Worm (Caenorhabditis elegans) whole organism, L4 larva: Measurements from ENCODE around the gene ulp-1.

Experiments
- R02D3.7 ChIP-seq: fragments of 150-350 bp; sonication (generic microtip); optimal IDR thresholded peaks from 3 replicates; lab custom pipeline; 2014; ENCODE audit warnings: missing biosample characterization, missing genetic modification characterization
- ZK546.5 ChIP-seq, 2 experiments: sonication (generic microtip); optimal IDR thresholded peaks; 2 replicates each; lab custom pipeline; 2017; ENCODE audit warnings: missing biosample characterization in 2 of 2, missing genetic modification characterization in 2 of 2
- ceh-82 ChIP-seq: sonication (generic microtip); optimal IDR thresholded peaks from 2 replicates; lab custom pipeline; 2017; ENCODE audit warnings: missing biosample characterization, missing genetic modification characterization
- lin-39 ChIP-seq: fragments of 150-350 bp; optimal IDR thresholded peaks from 2 replicates; lab custom pipeline; 2014; ENCODE audit warnings: missing biosample characterization, missing genetic modification reagents, missing genetic modification characterization
- mxl-2 ChIP-seq: fragments of 200-800 bp; sonication (Bioruptor generic); conservative IDR thresholded peaks from 2 replicates; pipeline ENCODE4 v1.3.6; 2022; ENCODE audit warnings: missing genetic modification reagents, missing genetic modification characterization, missing compliant biosample characterization
- nhr-237 ChIP-seq: sonication (generic microtip); optimal IDR thresholded peaks from 2 replicates; lab custom pipeline; 2017; ENCODE audit warnings: missing biosample characterization, missing genetic modification characterization
- pha-4 ChIP-seq, 2 experiments: fragments of 150-350 bp in 1 of 2; fragments of 200-800 bp in 1 of 2; sonication (Bioruptor generic) in 1 of 2; IDR thresholded peaks in 1 of 2; optimal IDR thresholded peaks in 1 of 2; 2 replicates each; pipeline versions ENCODE4 v1.3.6 to Lab custom; 2014 to 2022; ENCODE audit warnings: missing genetic modification characterization in 2 of 2, missing genetic modification reagents in 2 of 2, missing biosample characterization in 1 of 2, missing compliant biosample characterization in 1 of 2
- snpc-4 ChIP-seq: fragments of 150-350 bp; optimal IDR thresholded peaks from 2 replicates; lab custom pipeline; 2014; ENCODE audit warnings: missing biosample characterization, missing genetic modification characterization
- tra-1 ChIP-seq: fragments of 200-800 bp; sonication (Bioruptor generic); IDR thresholded peaks from 2 replicates; pipeline ENCODE4 v1.3.6; 2022; ENCODE audit warnings: missing genetic modification reagents, missing genetic modification characterization, missing compliant biosample characterization
- unc-62 ChIP-seq, 3 experiments: fragments of 150-350 bp in 1 of 3; sonication (generic microtip); optimal IDR thresholded peaks in 2 of 3; peaks in 1 of 3; 1 replicate in 1 of 3; 2 replicates in 2 of 3; lab custom pipeline; 2014 to 2017; ENCODE audit warnings: missing biosample characterization in 3 of 3, missing genetic modification characterization in 3 of 3, missing genetic modification reagents in 3 of 3, missing genotype in 1 of 3
- zag-1 ChIP-seq: fragments of 150-350 bp; optimal IDR thresholded peaks from 2 replicates; lab custom pipeline; 2014; ENCODE audit warnings: missing biosample characterization, missing genetic modification characterization

- TF ChIP-seq snpc-4 (tag; lab: Kevin White, UChicago) (no peak), nhr-237 (tag; lab: Kevin White, UChicago) (no peak), unc-62 (GFP tag; optimal IDR thresholded peaks at IDR 0.05 in 1 of 2; lab: Kevin White, UChicago) (no peak), unc-62 (tag; optimal IDR thresholded peaks at IDR 0.05; lab: Kevin White, UChicago) (no peak), ceh-82 (no peak), lin-39 (tag; lab: Kevin White, UChicago) (no peak), R02D3.7 (tag; lab: Kevin White, UChicago) (no peak), ZK546.5 (tag; optimal IDR thresholded peaks at IDR 0.05; lab: Kevin White, UChicago) (no peak), mxl-2 (GFP tag; lab: Robert Waterston, UW) (no peak), tra-1 (GFP tag; lab: Robert Waterston, UW) (no peak), pha-4 (GFP tag; IDR thresholded peaks at IDR 0.05; lab: Robert Waterston, UW) (no peak), pha-4 (tag; optimal IDR thresholded peaks at IDR 0.05; lab: Kevin White, UChicago) (no peak), zag-1 (no peak)
These were observed 49.1 kb upstream of the ulp-1 start, which contains the start of gene ZC155.2 for ce11 chrIII:5218687-5219086.
